Fruit fly (Drosophila melanogaster) whole organism: Measurements from ENCODE around the gene Polr3E.

Experiments used
- CG8478 ChIP-seq: fragments of >200 bp; optimal IDR thresholded peaks from 2 replicates; lab custom pipeline; 2018; ENCODE audit warnings: inconsistent platforms
- Dll ChIP-seq: fragments of >200 bp; optimal IDR thresholded peaks from 2 replicates; lab custom pipeline; 2017
- EcR ChIP-seq, 2 experiments: fragments of >200 bp; optimal IDR thresholded peaks; 2 replicates each; lab custom pipeline; 2017; ENCODE audit warnings: missing biosample characterization in 2 of 2, missing genetic modification characterization in 2 of 2, missing genetic modification reagents in 2 of 2
- pan ChIP-seq: fragments of >200 bp; optimal IDR thresholded peaks from 2 replicates; lab custom pipeline; 2017
- psq ChIP-seq: fragments of >200 bp; optimal IDR thresholded peaks from 2 replicates; lab custom pipeline; 2017
- usp ChIP-seq: fragments of >200 bp; optimal IDR thresholded peaks from 2 replicates; lab custom pipeline; 2017; ENCODE audit warnings: missing biosample characterization, missing genetic modification characterization, mixed read lengths

Polr3E gene

dm6 chr3L:21026025-21026916 lies 5.4 kb upstream of the Polr3E start:
- TF ChIP-seq psq (no peak), Dll (lab: Kevin White, UChicago) (peak; percentile 96)

DNA sequence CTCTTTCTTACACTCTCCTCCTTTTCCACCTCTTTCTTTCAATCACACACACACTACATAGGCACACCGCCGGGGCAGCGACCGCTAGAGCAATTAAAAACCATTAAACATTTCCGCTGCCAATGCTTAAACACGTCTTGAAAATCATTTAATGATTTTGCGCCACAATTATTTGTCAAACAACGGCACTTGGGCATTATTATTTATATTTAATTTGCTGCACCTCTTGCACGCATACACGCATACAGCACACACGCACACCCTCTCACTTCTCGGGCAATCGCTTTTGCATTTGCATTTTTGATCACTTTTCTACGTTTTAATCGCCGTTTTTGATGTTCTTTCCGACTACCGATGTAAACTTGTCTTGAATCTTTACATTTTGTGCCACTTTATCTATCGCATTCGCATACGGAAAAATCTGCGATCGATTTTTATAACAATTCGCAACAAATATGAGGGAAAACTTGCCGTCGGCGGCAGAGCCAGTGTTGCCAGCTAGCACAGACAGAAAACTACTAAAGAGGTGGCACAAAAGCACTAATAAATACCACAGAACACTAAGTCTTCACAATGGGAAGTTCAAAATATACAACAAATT lies 4.6 kb upstream of the Polr3E start, which contains the start of gene skd:
Gene skd, minus strand, starts transcription at position 518 of the 601 bp plus-strand sequence.
- TF ChIP-seq psq, result no peak
- TF ChIP-seq CG8478 (lab: Kevin White, UChicago), result no peak
- no peak for TF ChIP-seq pan
- no peak for TF ChIP-seq usp
- no peak for TF ChIP-seq Dll (lab: Kevin White, UChicago)
- TF ChIP-seq EcR (GFP tag; optimal IDR thresholded peaks at IDR 0.05; lab: Kevin White, UChicago), result no peak

- no peak for TF ChIP-seq Dll (lab: Kevin White, UChicago)
- no peak for TF ChIP-seq CG8478 (lab: Kevin White, UChicago)
- TF ChIP-seq pan, result no peak
- TF ChIP-seq usp, result no peak
- TF ChIP-seq EcR (GFP tag; optimal IDR thresholded peaks at IDR 0.05; lab: Kevin White, UChicago), result no peak
- TF ChIP-seq psq, result no peak
Observed at dm6 chr3L:21027657-21028255, 3.9 kb upstream of the Polr3E start, which contains the start of gene Pdss2. Gene Pdss2 (plus strand): TSS chr3L:21027915.

DNA sequence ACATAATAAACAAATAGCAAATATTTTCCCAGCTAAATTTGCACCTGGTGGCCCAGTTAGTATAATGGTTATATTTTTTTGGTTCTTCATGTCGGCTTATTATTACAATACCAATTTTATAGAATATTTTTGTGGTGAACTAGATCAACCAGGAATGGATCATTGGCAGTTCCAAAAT lies 2.4 kb downstream of the Polr3E start, which contains the start of gene CG10581:
Gene CG10581, minus strand, starts transcription at position 101 of the 178 bp plus-strand sequence.
- TF ChIP-seq Dll (lab: Kevin White, UChicago) (no peak), psq (no peak), pan (no peak), CG8478 (lab: Kevin White, UChicago) (no peak), usp (no peak), EcR (GFP tag; optimal IDR thresholded peaks at IDR 0.05; lab: Kevin White, UChicago) (no peak)

DNA sequence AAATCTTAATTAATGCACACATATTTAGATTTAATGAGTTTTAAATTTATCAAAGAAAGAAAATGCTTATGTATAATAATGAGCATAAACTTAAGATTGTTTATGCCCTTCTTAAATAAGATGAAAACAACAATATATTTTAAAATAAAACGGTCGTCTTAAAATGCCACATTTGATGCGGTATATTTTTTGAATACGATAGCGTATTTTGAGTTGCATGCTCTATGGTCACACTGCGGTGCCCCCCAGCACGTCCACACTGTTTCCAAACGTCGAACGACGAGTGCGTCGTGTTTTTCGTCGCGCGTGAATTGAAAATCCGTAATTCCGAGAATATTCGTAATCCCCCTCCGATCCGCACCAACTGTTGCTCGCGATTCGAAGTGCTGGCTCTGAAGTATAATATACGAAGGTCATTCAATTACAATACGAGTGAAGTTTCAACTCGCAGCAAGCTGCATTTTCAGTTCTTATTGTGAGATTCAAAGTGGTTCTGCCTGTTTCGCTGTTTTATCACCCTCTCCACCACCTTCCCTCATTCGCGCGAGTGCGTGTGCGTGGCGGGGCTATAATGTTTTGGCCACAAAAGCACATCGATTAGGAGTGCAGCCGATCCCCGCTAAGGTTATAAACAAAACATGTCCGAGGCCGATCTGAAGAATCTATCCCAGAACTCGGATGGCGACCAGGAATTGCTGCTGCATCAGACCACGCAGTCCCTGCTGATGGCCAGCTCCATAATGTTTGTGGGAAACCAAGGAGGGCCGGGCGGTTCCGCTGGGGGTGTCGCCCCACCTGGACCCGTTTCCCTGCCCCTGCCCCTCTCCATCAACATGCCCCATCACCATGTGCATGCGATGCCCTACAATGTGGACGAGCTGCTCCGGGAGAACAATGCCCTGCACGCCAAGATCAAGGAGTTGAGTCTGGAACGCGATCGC lies 2.9 kb downstream of the Polr3E start, which contains the start of gene siz:
Gene siz, plus strand, starts transcription at position 255 of the 941 bp plus-strand sequence.
- TF ChIP-seq psq (no peak), CG8478 (lab: Kevin White, UChicago) (no peak), usp (no peak)

DNA sequence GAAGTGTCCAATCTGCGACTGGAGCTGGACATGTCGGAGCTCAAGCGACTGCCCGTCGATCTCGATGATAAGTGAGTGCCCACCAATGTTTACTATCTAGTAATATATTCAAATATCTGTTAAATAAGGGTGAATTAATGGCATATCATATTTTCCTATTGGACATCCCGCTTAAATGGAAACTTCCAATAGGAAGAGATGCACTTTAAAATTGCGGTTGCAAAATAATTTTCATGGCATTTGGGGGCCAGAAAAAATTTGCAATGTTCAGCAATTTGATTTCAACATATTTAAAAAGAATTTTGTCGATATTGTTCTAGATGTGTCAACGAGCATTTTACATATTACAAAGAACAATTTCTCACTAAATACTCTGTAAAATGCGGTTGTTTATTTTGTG lies 3.6 kb downstream of the Polr3E start:
- TF ChIP-seq pan (no peak), Dll (lab: Kevin White, UChicago) (no peak), psq (no peak)

- TF ChIP-seq CG8478 (lab: Kevin White, UChicago), result no peak
- TF ChIP-seq pan, result no peak
- TF ChIP-seq psq, result no peak
- no peak for TF ChIP-seq Dll (lab: Kevin White, UChicago)
- no peak for TF ChIP-seq usp
- TF ChIP-seq EcR (GFP tag; optimal IDR thresholded peaks at IDR 0.05; lab: Kevin White, UChicago), result no peak
Observed at dm6 chr3L:21036257-21036957, 4.8 kb downstream of the Polr3E start.

- TF ChIP-seq usp, result no peak
Observed at dm6 chr3L:21037404-21037803, 5.8 kb downstream of the Polr3E start.

dm6 chr3L:21040831-21041230 lies 9.2 kb downstream of the Polr3E start:
- TF ChIP-seq pan (no peak), usp (no peak), Dll (lab: Kevin White, UChicago) (no peak), CG8478 (lab: Kevin White, UChicago) (no peak), psq (no peak), EcR (GFP tag; optimal IDR thresholded peaks at IDR 0.05; lab: Kevin White, UChicago) (no peak)

DNA sequence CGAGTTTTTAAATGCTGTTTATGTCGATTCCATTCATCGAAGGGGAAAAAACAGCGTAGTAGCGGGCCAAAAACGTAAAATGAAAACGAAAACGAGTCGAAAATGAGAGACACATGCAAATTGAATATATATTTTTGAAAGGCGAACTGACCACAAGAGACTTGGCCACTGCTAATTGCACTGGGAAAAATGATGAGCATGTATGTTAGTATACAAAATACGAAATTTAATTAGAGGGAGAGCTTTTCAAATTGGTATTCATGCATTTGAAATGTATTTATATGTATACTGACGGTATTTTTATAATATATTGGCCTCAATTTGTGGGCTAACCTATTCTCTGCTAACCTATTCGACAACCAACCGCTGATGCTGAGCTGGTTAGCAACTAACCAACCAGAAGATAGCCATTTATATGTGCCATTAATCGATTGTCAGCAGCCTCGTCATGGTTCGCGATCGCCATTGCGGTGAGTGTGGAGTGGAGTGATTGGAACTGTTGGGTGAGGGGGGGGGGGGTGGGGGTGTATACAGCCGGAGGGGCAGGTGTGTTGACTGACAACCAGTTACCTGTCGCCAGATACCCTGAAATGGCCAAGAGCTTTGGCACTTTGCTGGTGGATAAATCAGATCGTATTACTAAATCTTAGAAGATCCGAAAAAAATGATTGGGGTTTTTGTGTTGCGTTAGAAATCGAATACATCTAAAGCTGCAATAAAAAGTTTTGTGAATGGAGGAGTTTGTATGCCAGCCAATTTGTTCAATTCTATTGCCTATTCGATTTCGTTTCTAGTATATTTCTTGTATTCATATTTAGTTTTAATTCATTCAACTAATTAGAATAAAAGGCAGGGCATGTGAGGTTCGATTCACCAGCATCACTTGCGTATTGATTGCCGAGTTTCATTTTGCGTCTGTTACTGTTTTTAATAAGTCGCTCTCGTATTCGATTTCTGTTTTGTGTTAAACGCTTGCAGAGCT lies 10.6 kb downstream of the Polr3E start:
- no peak for TF ChIP-seq psq
- no peak for TF ChIP-seq EcR (GFP tag; optimal IDR thresholded peaks at IDR 0.05; lab: Kevin White, UChicago)
- no peak for TF ChIP-seq CG8478 (lab: Kevin White, UChicago)
- TF ChIP-seq pan, result no peak
- no peak for TF ChIP-seq Dll (lab: Kevin White, UChicago)
- TF ChIP-seq usp, result no peak

DNA sequence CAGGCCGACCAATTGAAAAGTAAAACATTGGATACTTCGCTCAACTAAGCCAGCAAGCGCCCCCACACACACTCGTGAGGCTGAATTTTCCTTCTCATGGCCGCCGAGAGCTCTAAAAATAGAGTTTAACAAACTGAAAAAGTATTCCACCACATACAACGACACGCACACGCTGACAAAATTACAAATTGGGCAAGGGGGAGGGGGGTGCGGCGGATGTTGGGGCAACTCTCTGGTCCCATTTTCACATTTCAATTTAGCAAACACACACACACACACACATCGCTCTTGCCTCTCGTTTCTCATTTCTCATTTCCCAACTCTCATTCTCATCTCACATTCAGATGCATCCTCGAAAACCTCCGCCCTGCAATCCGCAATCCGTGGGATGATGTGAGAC lies 11.8 kb downstream of the Polr3E start:
- TF ChIP-seq EcR (GFP tag; optimal IDR thresholded peaks at IDR 0.05; lab: Kevin White, UChicago), result no peak
- TF ChIP-seq CG8478 (lab: Kevin White, UChicago), result no peak
- no peak for TF ChIP-seq usp
- TF ChIP-seq Dll (lab: Kevin White, UChicago), result no peak
- TF ChIP-seq pan, result no peak
- no peak for TF ChIP-seq psq
